Worm (Caenorhabditis elegans) whole organism, young adult: ENCODE results near the gene E02C12.19.

ENCODE experiments used
- B0019.2 ChIP-seq: fragments of 200-800 bp; sonication (Bioruptor generic); conservative IDR thresholded peaks from 2 replicates; pipeline ENCODE4 v1.3.6; 2022; ENCODE audit warnings: missing genetic modification reagents, missing genetic modification characterization, missing compliant biosample characterization
- B0336.3 ChIP-seq: fragments of 200-800 bp; sonication (Bioruptor generic); IDR thresholded peaks from 2 replicates; pipeline ENCODE4 v1.3.6; 2022; ENCODE audit warnings: missing genetic modification characterization, missing compliant biosample characterization
- F39B2.1 ChIP-seq: fragments of 200-800 bp; sonication (Bioruptor generic); IDR thresholded peaks from 2 replicates; pipeline ENCODE4 v1.3.6; 2022; ENCODE audit warnings: missing genetic modification reagents, missing genetic modification characterization, missing compliant biosample characterization
- F57C9.4 ChIP-seq: sonication (generic microtip); optimal IDR thresholded peaks from 2 replicates; lab custom pipeline; 2017; ENCODE audit warnings: mild to moderate bottlenecking, missing genetic modification characterization, missing compliant biosample characterization
- T07F8.4 ChIP-seq: sonication (generic microtip); optimal IDR thresholded peaks from 2 replicates; lab custom pipeline; 2016; ENCODE audit warnings: mild to moderate bottlenecking, missing genetic modification characterization, moderate library complexity, missing compliant biosample characterization
- T26A5.8 ChIP-seq: sonication (generic microtip); optimal IDR thresholded peaks from 2 replicates; lab custom pipeline; 2016; ENCODE audit warnings: missing genetic modification characterization, missing compliant biosample characterization
- Y67H2A.10 ChIP-seq: fragments of 200-800 bp; sonication (Bioruptor generic); conservative IDR thresholded peaks from 2 replicates; pipeline ENCODE4 v1.3.6; 2022; ENCODE audit warnings: missing genetic modification reagents, missing genetic modification characterization, missing compliant biosample characterization
- Y79H2A.3 ChIP-seq: fragments of 200-800 bp; sonication (Bioruptor generic); conservative IDR thresholded peaks from 2 replicates; pipeline ENCODE4 v1.3.6; 2022; ENCODE audit warnings: missing genetic modification reagents, missing genetic modification characterization, missing compliant biosample characterization
- ama-1 ChIP-seq, 3 experiments: fragments of 150-350 bp in 1 of 3; sonication (generic microtip) in 2 of 3; optimal IDR thresholded peaks; 2 replicates each; lab custom pipeline; 2014 to 2018; ENCODE audit warnings: missing biosample characterization in 2 of 3, missing genetic modification characterization in 2 of 3, missing genetic modification reagents in 2 of 3
- ccch-3 ChIP-seq: fragments of 200-800 bp; sonication (Bioruptor generic); optimal IDR thresholded peaks from 2 replicates; lab custom pipeline; 2018; ENCODE audit warnings: mild to moderate bottlenecking, missing genetic modification characterization, missing compliant biosample characterization
- cebp-1 ChIP-seq, 2 experiments: fragments of 200-800 bp in 1 of 2; sonication (Bioruptor generic) in 1 of 2; sonication (generic microtip) in 1 of 2; IDR thresholded peaks in 1 of 2; optimal IDR thresholded peaks in 1 of 2; 2 replicates each; pipeline versions ENCODE4 v1.3.6 to Lab custom; 2017 to 2022; ENCODE audit warnings: missing compliant biosample characterization in 2 of 2, missing genetic modification characterization in 2 of 2, mild to moderate bottlenecking in 1 of 2, missing genetic modification reagents in 1 of 2, moderate library complexity in 1 of 2
- chd-7 ChIP-seq: sonication (generic microtip); optimal IDR thresholded peaks from 2 replicates; lab custom pipeline; 2016; ENCODE audit warnings: mild to moderate bottlenecking, missing genetic modification characterization, moderate library complexity, missing compliant biosample characterization
- die-1 ChIP-seq: sonication (generic microtip); optimal IDR thresholded peaks from 2 replicates; lab custom pipeline; 2016; ENCODE audit warnings: missing genotype, mild to moderate bottlenecking, missing genetic modification characterization, missing compliant biosample characterization
- dpff-1 ChIP-seq: sonication (generic microtip); optimal IDR thresholded peaks from 2 replicates; lab custom pipeline; 2017; ENCODE audit warnings: mild to moderate bottlenecking, missing genetic modification characterization, missing compliant biosample characterization
- dpl-1 ChIP-seq: fragments of 150-350 bp; optimal IDR thresholded peaks from 2 replicates; lab custom pipeline; 2014; ENCODE audit warnings: missing biosample characterization, missing genetic modification reagents, missing genetic modification characterization
- efl-1 ChIP-seq: fragments of 150-350 bp; optimal IDR thresholded peaks from 2 replicates; lab custom pipeline; 2014; ENCODE audit warnings: missing biosample characterization, missing genetic modification reagents, missing genetic modification characterization
- egl-18 ChIP-seq: fragments of 200-800 bp; sonication (Bioruptor generic); IDR thresholded peaks from 2 replicates; pipeline ENCODE4 v1.3.6; 2022; ENCODE audit warnings: missing genetic modification reagents, missing genetic modification characterization, missing compliant biosample characterization
- egrh-3 ChIP-seq: fragments of 200-800 bp; sonication (Bioruptor generic); IDR thresholded peaks from 2 replicates; pipeline ENCODE4 v1.3.6; 2022; ENCODE audit warnings: missing genetic modification reagents, missing genetic modification characterization, missing compliant biosample characterization
- hrde-1 ChIP-seq: sonication (generic microtip); optimal IDR thresholded peaks from 2 replicates; lab custom pipeline; 2016; ENCODE audit warnings: missing genetic modification characterization, mild to moderate bottlenecking, missing compliant biosample characterization, moderate library complexity, missing genotype, missing genetic modification reagents, borderline replicate concordance
- hsf-1 ChIP-seq: fragments of 200-800 bp; sonication (Bioruptor generic); IDR thresholded peaks from 2 replicates; pipeline ENCODE4 v1.3.6; 2022; ENCODE audit warnings: missing genetic modification reagents, missing genetic modification characterization, missing compliant biosample characterization
- let-526 ChIP-seq: fragments of 200-800 bp; sonication (Bioruptor generic); IDR thresholded peaks from 2 replicates; pipeline ENCODE4 v1.3.6; 2022; ENCODE audit warnings: missing genetic modification reagents, missing genetic modification characterization, missing compliant biosample characterization
- lin-26 ChIP-seq: fragments of 200-800 bp; sonication (Bioruptor generic); IDR thresholded peaks from 2 replicates; pipeline ENCODE4 v1.3.6; 2022; ENCODE audit warnings: missing genetic modification reagents, missing genetic modification characterization, missing compliant biosample characterization
- lsl-1 ChIP-seq: fragments of 200-800 bp; sonication (Bioruptor generic); optimal IDR thresholded peaks from 2 replicates; lab custom pipeline; 2018; ENCODE audit warnings: mild to moderate bottlenecking, missing genetic modification characterization, moderate library complexity, missing compliant biosample characterization
- lsy-27 ChIP-seq: sonication (generic microtip); optimal IDR thresholded peaks from 2 replicates; lab custom pipeline; 2017; ENCODE audit warnings: missing genetic modification characterization, mild to moderate bottlenecking, missing compliant biosample characterization, antibody characterized with exemption, missing genotype, borderline replicate concordance; ENCODE audit not compliant: insufficient read depth
- mes-4 ChIP-seq: sonication (generic microtip); optimal IDR thresholded peaks from 2 replicates; lab custom pipeline; 2016; ENCODE audit warnings: missing genotype, missing genetic modification characterization, missing compliant biosample characterization
- mxl-1 ChIP-seq: sonication (generic microtip); optimal IDR thresholded peaks from 2 replicates; lab custom pipeline; 2016; ENCODE audit warnings: missing genetic modification characterization, missing compliant biosample characterization
- nfya-2 ChIP-seq: fragments of 200-800 bp; sonication (Bioruptor generic); IDR thresholded peaks from 2 replicates; pipeline ENCODE4 v1.3.6; 2022; ENCODE audit warnings: missing genetic modification reagents, missing genetic modification characterization, missing compliant biosample characterization
- nhr-179 ChIP-seq: sonication (generic microtip); optimal IDR thresholded peaks from 2 replicates; lab custom pipeline; 2016; ENCODE audit warnings: mild to moderate bottlenecking, missing genetic modification characterization, missing compliant biosample characterization
- nhr-90 ChIP-seq: sonication (generic microtip); optimal IDR thresholded peaks from 2 replicates; lab custom pipeline; 2016; ENCODE audit warnings: missing genotype, mild to moderate bottlenecking, missing genetic modification characterization, missing compliant biosample characterization
- pbrm-1 ChIP-seq: fragments of 200-800 bp; sonication (Bioruptor generic); IDR thresholded peaks from 2 replicates; pipeline ENCODE4 v1.3.6; 2022; ENCODE audit warnings: missing genetic modification reagents, missing genetic modification characterization, missing compliant biosample characterization
- pha-4 ChIP-seq: fragments of 150-350 bp; sonication (generic microtip); optimal IDR thresholded peaks from 2 replicates; lab custom pipeline; 2014; ENCODE audit warnings: missing biosample characterization, missing genetic modification reagents, missing genetic modification characterization
- snpc-1.1 ChIP-seq: sonication (generic microtip); optimal IDR thresholded peaks from 2 replicates; lab custom pipeline; 2017; ENCODE audit warnings: missing genetic modification characterization, mild to moderate bottlenecking, missing compliant biosample characterization, antibody characterized with exemption, moderate library complexity, missing genotype, missing genetic modification reagents; ENCODE audit not compliant: insufficient read depth
- snpc-1.3 ChIP-seq: sonication (generic microtip); optimal IDR thresholded peaks from 2 replicates; lab custom pipeline; 2017; ENCODE audit warnings: missing genetic modification characterization, mild to moderate bottlenecking, missing compliant biosample characterization, antibody characterized with exemption, moderate library complexity, missing genotype, missing genetic modification reagents; ENCODE audit not compliant: insufficient read depth
- somi-1 ChIP-seq: fragments of 200-800 bp; sonication (Bioruptor generic); optimal IDR thresholded peaks from 2 replicates; lab custom pipeline; 2018; ENCODE audit warnings: mild to moderate bottlenecking, missing genetic modification characterization, missing compliant biosample characterization
- sptf-2 ChIP-seq: fragments of 200-800 bp; sonication (Bioruptor generic); optimal IDR thresholded peaks from 2 replicates; lab custom pipeline; 2018; ENCODE audit warnings: mild to moderate bottlenecking, missing genetic modification characterization, missing compliant biosample characterization
- tbp1 ChIP-seq: fragments of 200-800 bp; sonication (Bioruptor generic); optimal IDR thresholded peaks from 2 replicates; lab custom pipeline; 2018; ENCODE audit warnings: mild to moderate bottlenecking, missing genetic modification characterization, missing compliant biosample characterization
- tlf-1 ChIP-seq: fragments of 200-800 bp; sonication (Bioruptor generic); optimal IDR thresholded peaks from 2 replicates; lab custom pipeline; 2018; ENCODE audit warnings: mild to moderate bottlenecking, missing genetic modification characterization, missing compliant biosample characterization
- unc-130 ChIP-seq: sonication (generic microtip); optimal IDR thresholded peaks from 2 replicates; lab custom pipeline; 2016; ENCODE audit warnings: missing genetic modification reagents, missing genetic modification characterization, missing compliant biosample characterization
- unc-62 ChIP-seq: fragments of 150-350 bp; optimal IDR thresholded peaks from 2 replicates; lab custom pipeline; 2014; ENCODE audit warnings: missing biosample characterization, missing genetic modification reagents, missing genetic modification characterization
- zfh-2 ChIP-seq: fragments of 200-800 bp; sonication (Bioruptor generic); conservative IDR thresholded peaks from 2 replicates; pipeline ENCODE4 v1.3.6; 2022; ENCODE audit warnings: missing genetic modification reagents, missing genetic modification characterization, missing compliant biosample characterization
- ztf-18 ChIP-seq: sonication (generic microtip); optimal IDR thresholded peaks from 2 replicates; lab custom pipeline; 2016; ENCODE audit warnings: missing genotype, mild to moderate bottlenecking, missing genetic modification characterization, missing compliant biosample characterization
- ztf-25 ChIP-seq: fragments of 200-800 bp; sonication (Bioruptor generic); IDR thresholded peaks from 2 replicates; pipeline ENCODE4 v1.3.6; 2022; ENCODE audit warnings: missing genetic modification reagents, missing genetic modification characterization, missing compliant biosample characterization
- ztf-3 ChIP-seq: fragments of 200-800 bp; sonication (Bioruptor generic); optimal IDR thresholded peaks from 2 replicates; lab custom pipeline; 2018; ENCODE audit warnings: mild to moderate bottlenecking, missing genetic modification characterization, missing compliant biosample characterization
- ztf-6 ChIP-seq: fragments of 200-800 bp; sonication (Bioruptor generic); IDR thresholded peaks from 2 replicates; pipeline ENCODE4 v1.3.6; 2022; ENCODE audit warnings: missing genetic modification reagents, missing genetic modification characterization, missing compliant biosample characterization

The E02C12.19 gene

ce11 chrV:9343629-9344624 is 32.4 kb downstream of the E02C12.19 start, which contains the start of gene tos-1 (continued):
- TF ChIP-seq ztf-18 (tag; lab: Kevin White, UChicago) = peak; percentile 84
- peak; percentile 9 for TF ChIP-seq ccch-3 (GFP tag; lab: Kevin White, UChicago)
- peak; percentile 36 for TF ChIP-seq efl-1 (GFP tag; lab: Kevin White, UChicago)
- peak; percentile 53; the same call in 1 of the 2 replicates for TF ChIP-seq egrh-3 (GFP tag; lab: Robert Waterston, UW)
- no peak for TF ChIP-seq mes-4
- peak; percentile 91 for TF ChIP-seq let-526 (GFP tag; lab: Robert Waterston, UW)
- peak; percentile 74; the same call in 1 of the 2 replicates for TF ChIP-seq Y79H2A.3 (GFP tag; lab: Robert Waterston, UW)
- TF ChIP-seq cebp-1 (GFP tag; IDR thresholded peaks at IDR 0.05; lab: Robert Waterston, UW) = peak; percentile 91
- peak; percentile 98 for TF ChIP-seq cebp-1 (tag; optimal IDR thresholded peaks at IDR 0.05; lab: Kevin White, UChicago)
- TF ChIP-seq sptf-2 = no peak
- peak; percentile 98 for TF ChIP-seq pbrm-1 (GFP tag; lab: Robert Waterston, UW)
- peak; percentile 52 for TF ChIP-seq lsl-1 (GFP tag; lab: Kevin White, UChicago)
- TF ChIP-seq F39B2.1 (GFP tag; lab: Robert Waterston, UW) = no peak
- no peak for TF ChIP-seq lsy-27 (tag; lab: Kevin White, UChicago)
- TF ChIP-seq hsf-1 (GFP tag; lab: Robert Waterston, UW) = peak; percentile 73
- peak; percentile 60; the same call in 1 of the 2 replicates for TF ChIP-seq B0019.2 (GFP tag; lab: Robert Waterston, UW)
- TF ChIP-seq F57C9.4 (tag; lab: Kevin White, UChicago) = peak; percentile 84
- peak; percentile 98 for TF ChIP-seq Y67H2A.10 (GFP tag; lab: Robert Waterston, UW)
- 0 out of 2 replicates have a peak, but pooled peaks have one; percentile 52 for TF ChIP-seq ztf-25 (GFP tag; lab: Robert Waterston, UW)
- TF ChIP-seq egl-18 = peak; percentile 90
- TF ChIP-seq dpff-1 (tag; lab: Kevin White, UChicago) = peak; percentile 71
- peak; percentile 98 for TF ChIP-seq somi-1 (GFP tag; lab: Kevin White, UChicago)
- TF ChIP-seq ztf-6 (GFP tag; lab: Robert Waterston, UW) = peak; percentile 91
- TF ChIP-seq nfya-2 (GFP tag; lab: Robert Waterston, UW) = no peak
- TF ChIP-seq hrde-1 = no peak
- no peak; the same call in 1 of the 2 replicates for TF ChIP-seq zfh-2 (GFP tag; lab: Robert Waterston, UW)
- TF ChIP-seq dpl-1 (GFP tag; lab: Kevin White, UChicago) = peak; percentile 44
- TF ChIP-seq T26A5.8 (tag; lab: Kevin White, UChicago) = no peak
- no peak for TF ChIP-seq nhr-179 (tag; lab: Kevin White, UChicago)
- peak; percentile 92 for TF ChIP-seq nhr-90
- TF ChIP-seq lin-26 (GFP tag; lab: Robert Waterston, UW) = peak; percentile 74; the same call in 1 of the 2 replicates
- no peak for TF ChIP-seq snpc-1.3
- no peak for TF ChIP-seq snpc-1.1 (tag; lab: Kevin White, UChicago)
- peak; percentile 96 for TF ChIP-seq tlf-1
- peak; percentile 83 for TF ChIP-seq pha-4
- peak; percentile 84 for TF ChIP-seq tbp1 (GFP tag; lab: Kevin White, UChicago)
- no peak for TF ChIP-seq mxl-1 (tag; lab: Kevin White, UChicago)
- TF ChIP-seq unc-62 = peak; percentile 59
- peak; percentile 99 for TF ChIP-seq ama-1 (optimal IDR thresholded peaks at IDR 0.05; lab: Kevin White, UChicago)
- no peak for TF ChIP-seq ama-1 (GFP tag; optimal IDR thresholded peaks at IDR 0.05; lab: Kevin White, UChicago)
- peak; percentile 21 for TF ChIP-seq T07F8.4 (tag; lab: Kevin White, UChicago)
- peak; percentile 86 for TF ChIP-seq ztf-3 (GFP tag; lab: Kevin White, UChicago)
- peak; percentile 98 for TF ChIP-seq chd-7 (tag; lab: Kevin White, UChicago)
- TF ChIP-seq unc-130 (GFP tag; lab: Kevin White, UChicago) = peak; percentile 21
- peak; percentile 88 for TF ChIP-seq die-1 (tag; lab: Kevin White, UChicago)
- peak; percentile 91 for TF ChIP-seq B0336.3 (GFP tag; lab: Robert Waterston, UW)
